Worm (Caenorhabditis elegans) whole organism, L3 larva: ENCODE data around the gene ifta-1.

Experiments
- ama-1 ChIP-seq: fragments of 150-350 bp; optimal IDR thresholded peaks from 2 replicates; lab custom pipeline; 2018
- ceh-9 ChIP-seq: sonication (generic microtip); optimal IDR thresholded peaks from 2 replicates; lab custom pipeline; 2018; ENCODE audit warnings: missing biosample characterization, missing genetic modification characterization
- elt-2 ChIP-seq: sonication (generic microtip); optimal IDR thresholded peaks from 2 replicates; lab custom pipeline; 2016; ENCODE audit warnings: missing genetic modification reagents, mild to moderate bottlenecking, missing genetic modification characterization, missing compliant biosample characterization
- fkh-10 ChIP-seq: sonication (generic microtip); optimal IDR thresholded peaks from 2 replicates; lab custom pipeline; 2017; ENCODE audit warnings: missing biosample characterization, missing genetic modification reagents, missing genetic modification characterization
- jun-1 ChIP-seq: fragments of 150-350 bp; optimal IDR thresholded peaks from 2 replicates; lab custom pipeline; 2014; ENCODE audit warnings: missing biosample characterization, missing genetic modification reagents, missing genetic modification characterization
- mdl-1 ChIP-seq: fragments of 150-350 bp; optimal IDR thresholded peaks from 2 replicates; lab custom pipeline; 2014; ENCODE audit warnings: missing biosample characterization, missing genetic modification characterization
- pha-4 ChIP-seq: fragments of 150-350 bp; optimal IDR thresholded peaks from 2 replicates; lab custom pipeline; 2014; ENCODE audit warnings: missing biosample characterization, missing genetic modification reagents, missing genetic modification characterization
- pqm-1 ChIP-seq: fragments of 150-350 bp; optimal IDR thresholded peaks from 2 replicates; lab custom pipeline; 2017; ENCODE audit warnings: missing biosample characterization, missing genetic modification characterization, inconsistent platforms
- snpc-4 ChIP-seq: fragments of 150-350 bp; optimal IDR thresholded peaks from 2 replicates; lab custom pipeline; 2014; ENCODE audit warnings: missing biosample characterization, missing genetic modification characterization
- unc-62 ChIP-seq: fragments of 150-350 bp; sonication (generic microtip); optimal IDR thresholded peaks from 4 replicates; lab custom pipeline; 2014; ENCODE audit warnings: missing biosample characterization, missing genetic modification reagents, missing genetic modification characterization

ce11 chrX:5516365-5516764 is 36.2 kb downstream of the ifta-1 start:
- TF ChIP-seq pqm-1 (peak; percentile 40), jun-1 (tag; lab: Kevin White, UChicago) (no peak), unc-62 (no peak), pha-4 (tag; lab: Kevin White, UChicago) (peak; percentile 69), mdl-1 (no peak), fkh-10 (GFP tag; lab: Kevin White, UChicago) (no peak), ceh-9 (tag; lab: Kevin White, UChicago) (no peak), snpc-4 (tag; lab: Kevin White, UChicago) (no peak), elt-2 (tag; lab: Kevin White, UChicago) (peak; percentile 9), ama-1 (lab: Kevin White, UChicago) (no peak)
